Fruit fly (Drosophila melanogaster) Kc167 (cell line): Measurements from ENCODE around the gene Pdp1.

Experiments used
- h ChIP-seq: fragments of >200 bp; optimal IDR thresholded peaks from 3 replicates; lab custom pipeline; 2018; ENCODE audit warnings: missing external identifiers
- insv ChIP-seq: fragments of >200 bp; optimal IDR thresholded peaks from 3 replicates; lab custom pipeline; 2018; ENCODE audit warnings: missing external identifiers
- psq ChIP-seq: fragments of >200 bp; optimal IDR thresholded peaks from 2 replicates; lab custom pipeline; 2017; ENCODE audit warnings: missing external identifiers
- ttk ChIP-seq: sonication (Bioruptor generic); optimal IDR thresholded peaks from 2 replicates; lab custom pipeline; 2017; ENCODE audit warnings: missing external identifiers

dm6 chr3L:7850771-7851358 is 16.3 kb downstream of the Pdp1 start:
- TF ChIP-seq psq (lab: Kevin White, UChicago) (no peak), ttk (lab: Kevin White, UChicago) (no peak), h (lab: Kevin White, UChicago) (no peak), insv (no peak)
